Fruit fly (Drosophila melanogaster): Measurements from ENCODE around the gene PVRAP.

DNA sequence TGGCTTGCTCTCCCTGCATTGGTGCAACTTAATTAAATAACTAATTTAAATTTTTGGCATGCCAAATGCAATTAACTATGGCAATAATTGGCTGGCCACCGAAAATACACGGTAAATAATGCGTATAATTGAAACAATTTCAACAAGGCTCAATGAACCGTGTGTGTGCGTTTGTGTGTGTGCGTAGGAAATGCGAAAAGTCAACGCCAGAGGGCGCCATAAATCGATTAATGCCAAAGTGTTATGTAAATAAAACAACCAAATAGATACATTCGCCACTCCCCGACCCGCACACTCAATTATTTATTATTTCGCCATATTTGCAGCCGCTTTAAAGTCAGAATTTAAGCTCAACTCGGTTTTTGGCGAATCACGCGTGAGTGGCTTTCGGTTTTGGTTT is 39.8 kb upstream of the PVRAP start:
- TF ChIP-seq CTCF (optimal IDR thresholded peaks at IDR 0.05) (peak; percentile 70 to 73), CG8478 (optimal IDR thresholded peaks at IDR 0.05) (no peak)
